Worm (Caenorhabditis elegans) whole organism, L4 larva: ENCODE results near the gene W06G6.9.

Experiments used
- mep-1 ChIP-seq: fragments of 150-350 bp; sonication (generic microtip); optimal IDR thresholded peaks from 3 replicates; lab custom pipeline; 2014; ENCODE audit warnings: missing biosample characterization, missing genetic modification characterization
- mxl-3 ChIP-seq: fragments of 200-800 bp; sonication (Bioruptor generic); optimal IDR thresholded peaks from 2 replicates; lab custom pipeline; 2018; ENCODE audit warnings: mild to moderate bottlenecking, missing genetic modification characterization, missing compliant biosample characterization
- nhr-25 ChIP-seq: sonication (generic microtip); optimal IDR thresholded peaks from 2 replicates; lab custom pipeline; 2017; ENCODE audit warnings: missing genetic modification characterization, mild to moderate bottlenecking, missing compliant biosample characterization, antibody characterized with exemption, moderate library complexity, borderline replicate concordance; ENCODE audit not compliant: insufficient read depth
- unc-62 ChIP-seq, 3 experiments: fragments of 150-350 bp in 1 of 3; sonication (generic microtip); optimal IDR thresholded peaks in 2 of 3; peaks in 1 of 3; 1 replicate in 1 of 3; 2 replicates in 2 of 3; lab custom pipeline; 2014 to 2017; ENCODE audit warnings: missing biosample characterization in 3 of 3, missing genetic modification characterization in 3 of 3, missing genetic modification reagents in 3 of 3, missing genotype in 1 of 3
- zip-11 ChIP-seq: fragments of 200-800 bp; sonication (Bioruptor generic); IDR thresholded peaks from 2 replicates; pipeline ENCODE4 v1.3.6; 2022; ENCODE audit warnings: missing genetic modification characterization, missing compliant biosample characterization

- peak in 1 of 2 experiments; percentile 80 for TF ChIP-seq unc-62 (GFP tag; optimal IDR thresholded peaks at IDR 0.05 in 1 of 2; lab: Kevin White, UChicago)
- TF ChIP-seq unc-62 (tag; optimal IDR thresholded peaks at IDR 0.05; lab: Kevin White, UChicago) = no peak
- no peak for TF ChIP-seq mxl-3 (GFP tag; lab: Kevin White, UChicago)
- TF ChIP-seq mep-1 (tag; lab: Kevin White, UChicago) = no peak
- TF ChIP-seq nhr-25 (tag; lab: Kevin White, UChicago) = no peak
- no peak for TF ChIP-seq zip-11 (GFP tag; lab: Robert Waterston, UW)
Measured at ce11 chrV:16674399-16674798, 28.1 kb upstream of the W06G6.9 start.
